Fruit fly (Drosophila melanogaster) whole organism, prepupa: ENCODE measurements around the gene Hmbs.
A peak's percentile ranks its signal among the peaks of the same experiment; 100 is the strongest.

Experiments used
- Blimp-1 ChIP-seq: fragments of 200-800 bp; sonication (Bioruptor generic); optimal IDR thresholded peaks from 3 replicates; lab custom pipeline; 2017; ENCODE audit warnings: missing biosample characterization, missing genetic modification characterization, mild to moderate bottlenecking, moderate library complexity, missing genetic modification reagents
- CG10631 ChIP-seq: fragments of 200-800 bp; sonication (Bioruptor generic); optimal IDR thresholded peaks from 2 replicates; lab custom pipeline; 2016; ENCODE audit warnings: missing biosample characterization, missing genetic modification characterization
- CG11294 ChIP-seq: fragments of 200-800 bp; sonication (Bioruptor generic); IDR thresholded peaks from 2 replicates; pipeline ENCODE4 v1.3.6; 2022; ENCODE audit warnings: missing biosample characterization, missing genetic modification characterization
- CG11762 ChIP-seq: fragments of 200-800 bp; sonication (Bioruptor generic); optimal IDR thresholded peaks from 3 replicates; lab custom pipeline; 2016; ENCODE audit warnings: missing biosample characterization, missing genetic modification characterization; ENCODE audit not compliant: insufficient read depth
- CG11902 ChIP-seq: fragments of 200-800 bp; sonication (Bioruptor generic); optimal IDR thresholded peaks from 3 replicates; lab custom pipeline; 2016; ENCODE audit warnings: missing biosample characterization, missing genetic modification characterization
- CG15336 ChIP-seq: fragments of 200-800 bp; sonication (Bioruptor generic); IDR thresholded peaks from 2 replicates; pipeline ENCODE4 v1.3.6; 2022; ENCODE audit warnings: missing biosample characterization, missing genetic modification characterization
- CG1621 ChIP-seq: fragments of 200-800 bp; sonication (Bioruptor generic); optimal IDR thresholded peaks from 3 replicates; lab custom pipeline; 2018; ENCODE audit warnings: missing biosample characterization, mild to moderate bottlenecking, missing genetic modification characterization
- CG16779 ChIP-seq: fragments of 200-800 bp; sonication (Bioruptor generic); optimal IDR thresholded peaks from 3 replicates; lab custom pipeline; 2017; ENCODE audit warnings: missing biosample characterization, mild to moderate bottlenecking, missing genetic modification characterization
- CG3032 ChIP-seq: fragments of 200-800 bp; optimal IDR thresholded peaks from 2 replicates; lab custom pipeline; 2019; ENCODE audit warnings: missing biosample characterization, mild to moderate bottlenecking, missing genetic modification characterization, moderate library complexity
- CG31627 ChIP-seq: fragments of 200-800 bp; sonication (Bioruptor generic); optimal IDR thresholded peaks from 3 replicates; lab custom pipeline; 2016; ENCODE audit warnings: missing biosample characterization, missing genetic modification characterization
- CG32006 ChIP-seq: fragments of 200-800 bp; sonication (Bioruptor generic); optimal IDR thresholded peaks from 3 replicates; lab custom pipeline; 2017; ENCODE audit warnings: missing biosample characterization, mild to moderate bottlenecking, missing genetic modification characterization
- CG3919 ChIP-seq: fragments of 200-800 bp; sonication (Bioruptor generic); optimal IDR thresholded peaks from 3 replicates; lab custom pipeline; 2016; ENCODE audit warnings: missing biosample characterization, missing genetic modification characterization
- CG6163 ChIP-seq: fragments of 200-800 bp; sonication (Bioruptor generic); IDR thresholded peaks from 3 replicates; pipeline ENCODE4 v1.3.6; 2022; ENCODE audit warnings: missing biosample characterization, missing genetic modification characterization
- CG6276 ChIP-seq: fragments of 200-800 bp; sonication (Bioruptor generic); optimal IDR thresholded peaks from 2 replicates; lab custom pipeline; 2017; ENCODE audit warnings: missing biosample characterization, mild to moderate bottlenecking, missing genetic modification characterization
- CG6792 ChIP-seq: fragments of 200-800 bp; sonication (Bioruptor generic); optimal IDR thresholded peaks from 3 replicates; lab custom pipeline; 2016; ENCODE audit warnings: missing biosample characterization, missing genetic modification characterization
- CG6808 ChIP-seq: fragments of 200-800 bp; sonication (Bioruptor generic); optimal IDR thresholded peaks from 3 replicates; lab custom pipeline; 2017; ENCODE audit warnings: missing biosample characterization, missing genetic modification characterization, mild to moderate bottlenecking, moderate library complexity, missing genetic modification reagents
- CG6854 ChIP-seq: fragments of 200-800 bp; sonication (Bioruptor generic); optimal IDR thresholded peaks from 2 replicates; lab custom pipeline; 2017; ENCODE audit warnings: missing biosample characterization, mild to moderate bottlenecking, missing genetic modification characterization
- CG7368 ChIP-seq: fragments of 200-800 bp; sonication (Bioruptor generic); optimal IDR thresholded peaks from 3 replicates; lab custom pipeline; 2016; ENCODE audit warnings: missing biosample characterization, missing genetic modification characterization
- CG8119 ChIP-seq: fragments of 200-800 bp; sonication (Bioruptor generic); IDR thresholded peaks from 3 replicates; pipeline ENCODE4 v1.3.6; 2022; ENCODE audit warnings: missing biosample characterization, missing genetic modification characterization
- CG8319 ChIP-seq: fragments of 200-800 bp; sonication (Bioruptor generic); optimal IDR thresholded peaks from 3 replicates; lab custom pipeline; 2016; ENCODE audit warnings: missing biosample characterization, missing genetic modification characterization
- CG8632 ChIP-seq: fragments of 200-800 bp; sonication (Bioruptor generic); optimal IDR thresholded peaks from 3 replicates; lab custom pipeline; 2016; ENCODE audit warnings: missing biosample characterization, missing genetic modification characterization
- CG9139 ChIP-seq: fragments of 200-800 bp; sonication (Bioruptor generic); optimal IDR thresholded peaks from 3 replicates; lab custom pipeline; 2017; ENCODE audit warnings: missing biosample characterization, mild to moderate bottlenecking, missing genetic modification characterization
- Eip75B ChIP-seq: fragments of 200-800 bp; sonication (Bioruptor generic); optimal IDR thresholded peaks from 3 replicates; lab custom pipeline; 2016; ENCODE audit warnings: missing biosample characterization, missing genetic modification characterization
- Eip78C ChIP-seq: fragments of 200-800 bp; sonication (Bioruptor generic); peaks from one replicate; lab custom pipeline; 2016; ENCODE audit warnings: missing biosample characterization, missing genetic modification characterization
- Eip93F ChIP-seq: fragments of 200-800 bp; sonication (Bioruptor generic); optimal IDR thresholded peaks from 2 replicates; lab custom pipeline; 2016; ENCODE audit warnings: missing biosample characterization, mild to moderate bottlenecking, missing genetic modification characterization
- Ets21C ChIP-seq: fragments of 200-800 bp; sonication (Bioruptor generic); optimal IDR thresholded peaks from 3 replicates; lab custom pipeline; 2016; ENCODE audit warnings: missing biosample characterization, missing genetic modification characterization
- Ets96B ChIP-seq: fragments of 200-800 bp; optimal IDR thresholded peaks from 2 replicates; lab custom pipeline; 2019; ENCODE audit warnings: missing biosample characterization, mild to moderate bottlenecking, missing genetic modification characterization, moderate library complexity
- Gug ChIP-seq: fragments of 200-800 bp; sonication (Bioruptor generic); IDR thresholded peaks from 2 replicates; pipeline ENCODE4 v1.3.6; 2022; ENCODE audit warnings: missing biosample characterization, missing genetic modification characterization
- Hr38 ChIP-seq: sonication (Bioruptor generic); optimal IDR thresholded peaks from 2 replicates; lab custom pipeline; 2016; ENCODE audit warnings: missing biosample characterization, missing genetic modification characterization
- Hr39 ChIP-seq: fragments of 200-800 bp; sonication (Bioruptor generic); optimal IDR thresholded peaks from 2 replicates; lab custom pipeline; 2016; ENCODE audit warnings: missing biosample characterization, missing genetic modification characterization
- Hr4 ChIP-seq: fragments of 200-800 bp; sonication (Bioruptor generic); optimal IDR thresholded peaks from 3 replicates; lab custom pipeline; 2016; ENCODE audit warnings: missing biosample characterization, missing genetic modification characterization
- Lpt ChIP-seq: fragments of 200-800 bp; sonication (Bioruptor generic); optimal IDR thresholded peaks from 3 replicates; lab custom pipeline; 2016; ENCODE audit warnings: missing biosample characterization, missing genetic modification characterization
- Smox ChIP-seq: fragments of 200-800 bp; sonication (Bioruptor generic); optimal IDR thresholded peaks from 3 replicates; lab custom pipeline; 2016; ENCODE audit warnings: missing biosample characterization, missing genetic modification characterization
- Sox14 ChIP-seq: fragments of 200-800 bp; sonication (Bioruptor generic); optimal IDR thresholded peaks from 3 replicates; lab custom pipeline; 2016; ENCODE audit warnings: missing biosample characterization, missing genetic modification characterization
- Sox15 ChIP-seq: fragments of 200-800 bp; sonication (Bioruptor generic); optimal IDR thresholded peaks from 3 replicates; lab custom pipeline; 2016; ENCODE audit warnings: missing biosample characterization, missing genetic modification characterization
- achi ChIP-seq: fragments of 200-800 bp; sonication (Bioruptor generic); optimal IDR thresholded peaks from 3 replicates; lab custom pipeline; 2016; ENCODE audit warnings: missing biosample characterization, missing genetic modification characterization
- dac ChIP-seq: fragments of 200-800 bp; sonication (Bioruptor generic); optimal IDR thresholded peaks from 2 replicates; lab custom pipeline; 2017; ENCODE audit warnings: missing biosample characterization, mild to moderate bottlenecking, missing genetic modification characterization
- dsx ChIP-seq: fragments of 200-800 bp; optimal IDR thresholded peaks from 3 replicates; lab custom pipeline; 2019; ENCODE audit warnings: missing biosample characterization, mild to moderate bottlenecking, missing genetic modification characterization, moderate library complexity; ENCODE audit not compliant: poor library complexity, severe bottlenecking
- eg ChIP-seq: fragments of 200-800 bp; sonication (Bioruptor generic); IDR thresholded peaks from 3 replicates; pipeline ENCODE4 v1.3.6; 2022; ENCODE audit warnings: missing biosample characterization, missing genetic modification characterization
- esn ChIP-seq: fragments of 200-800 bp; sonication (Bioruptor generic); optimal IDR thresholded peaks from 2 replicates; lab custom pipeline; 2016; ENCODE audit warnings: missing biosample characterization, mild to moderate bottlenecking, missing genetic modification characterization, moderate library complexity
- fd59A ChIP-seq: fragments of 200-800 bp; sonication (Bioruptor generic); optimal IDR thresholded peaks from 2 replicates; lab custom pipeline; 2017; ENCODE audit warnings: missing biosample characterization, mild to moderate bottlenecking, missing genetic modification characterization, missing genetic modification reagents
- fd85E ChIP-seq: fragments of 200-800 bp; sonication (Bioruptor generic); optimal IDR thresholded peaks from 3 replicates; lab custom pipeline; 2016; ENCODE audit warnings: missing biosample characterization, missing genetic modification characterization
- fkh ChIP-seq: fragments of 200-800 bp; sonication (Bioruptor generic); optimal IDR thresholded peaks from 3 replicates; lab custom pipeline; 2017; ENCODE audit warnings: missing biosample characterization, mild to moderate bottlenecking, missing genetic modification characterization, moderate library complexity
- lz ChIP-seq: fragments of 200-800 bp; sonication (Bioruptor generic); optimal IDR thresholded peaks from 3 replicates; lab custom pipeline; 2016; ENCODE audit warnings: missing biosample characterization, missing genetic modification characterization
- net ChIP-seq: fragments of 200-800 bp; sonication (Bioruptor generic); optimal IDR thresholded peaks from 3 replicates; lab custom pipeline; 2016; ENCODE audit warnings: missing biosample characterization, missing genetic modification characterization
- salr ChIP-seq, 2 experiments: fragments of 200-800 bp; sonication (Bioruptor generic); optimal IDR thresholded peaks; 3 replicates each; lab custom pipeline; 2016 to 2018; ENCODE audit warnings: missing biosample characterization in 2 of 2, missing genetic modification characterization in 2 of 2, mild to moderate bottlenecking in 1 of 2
- spab ChIP-seq: fragments of 200-800 bp; sonication (Bioruptor generic); optimal IDR thresholded peaks from 2 replicates; lab custom pipeline; 2017; ENCODE audit warnings: missing biosample characterization, mild to moderate bottlenecking, missing genetic modification characterization, missing genetic modification reagents
- ss ChIP-seq, 2 experiments: fragments of 200-800 bp; sonication (Bioruptor generic); optimal IDR thresholded peaks; 2 replicates in 1 of 2; 3 replicates in 1 of 2; lab custom pipeline; 2017 to 2018; ENCODE audit warnings: mild to moderate bottlenecking in 2 of 2, missing biosample characterization in 2 of 2, missing genetic modification characterization in 2 of 2, moderate library complexity in 1 of 2
- topi ChIP-seq: fragments of 200-800 bp; sonication (Bioruptor generic); optimal IDR thresholded peaks from 3 replicates; lab custom pipeline; 2016; ENCODE audit warnings: missing biosample characterization, missing genetic modification characterization
- vri ChIP-seq: fragments of 200-800 bp; sonication (Bioruptor generic); optimal IDR thresholded peaks from 3 replicates; lab custom pipeline; 2016; ENCODE audit warnings: missing biosample characterization, mild to moderate bottlenecking, missing genetic modification characterization

Gene Hmbs

dm6 chr3L:1334571-1335427, at the start of gene Hmbs, which contains the start of gene CG2211:
Gene Hmbs, plus strand, starts transcription at chr3L:1334889.
Gene CG2211, minus strand, starts transcription at chr3L:1335359.
- TF ChIP-seq topi (GFP tag; lab: Kevin White, UChicago), result peak; percentile 80
- TF ChIP-seq CG3032, result peak; percentile 83
- peak; percentile 72 for TF ChIP-seq lz (GFP tag; lab: Kevin White, UChicago)
- TF ChIP-seq eg, result peak; percentile 84
- no peak for TF ChIP-seq Hr4 (GFP tag; lab: Kevin White, UChicago)
- TF ChIP-seq Hr38, result peak; percentile 57
- no peak for TF ChIP-seq Smox (GFP tag; lab: Kevin White, UChicago)
- peak; percentile 69 for TF ChIP-seq CG6792
- peak; percentile 81 for TF ChIP-seq Ets96B (tag; lab: Kevin White, UChicago)
- peak; percentile 81 for TF ChIP-seq CG6163 (GFP tag; lab: Robert Waterston, UW)
- peak; percentile 22 for TF ChIP-seq fkh (GFP tag; lab: Kevin White, UChicago)
- TF ChIP-seq Ets21C (GFP tag; lab: Kevin White, UChicago), result peak; percentile 64
- peak; percentile 89 for TF ChIP-seq CG31627 (GFP tag; lab: Kevin White, UChicago)
- TF ChIP-seq CG3919 (GFP tag; lab: Kevin White, UChicago), result peak; percentile 83
- TF ChIP-seq esn (GFP tag; lab: Kevin White, UChicago), result peak; percentile 76
- peak; percentile 73 for TF ChIP-seq CG6854 (GFP tag; lab: Kevin White, UChicago)
- no peak for TF ChIP-seq CG6276 (GFP tag; lab: Kevin White, UChicago)
- peak; percentile 48 for TF ChIP-seq CG1621
- peak; percentile 37 for TF ChIP-seq fd59A (GFP tag; lab: Kevin White, UChicago)
- peak; percentile 34 for TF ChIP-seq dac
- peak in 1 of 2 experiments; percentile 38 for TF ChIP-seq salr (GFP tag; optimal IDR thresholded peaks at IDR 0.05; lab: Kevin White, UChicago)
- TF ChIP-seq Gug, result peak; percentile 64
- TF ChIP-seq CG11294 (GFP tag; lab: Robert Waterston, UW), result peak; percentile 58; the same call in 1 of the 2 replicates
- TF ChIP-seq CG9139 (GFP tag; lab: Kevin White, UChicago), result no peak
- TF ChIP-seq dsx (GFP tag; lab: Kevin White, UChicago), result peak; percentile 71
- peak; percentile 74 for TF ChIP-seq CG6808 (GFP tag; lab: Kevin White, UChicago)
- peak; percentile 20 for TF ChIP-seq vri (GFP tag; lab: Kevin White, UChicago)
- TF ChIP-seq ss (GFP tag; optimal IDR thresholded peaks at IDR 0.05; lab: Kevin White, UChicago), result no peak
- no peak for TF ChIP-seq CG8632 (GFP tag; lab: Kevin White, UChicago)
- TF ChIP-seq Sox15 (GFP tag; lab: Kevin White, UChicago), result peak; percentile 58
- TF ChIP-seq CG16779 (tag; lab: Kevin White, UChicago), result peak; percentile 15
- TF ChIP-seq Eip78C (GFP tag; lab: Kevin White, UChicago), result peak; percentile 92
- TF ChIP-seq CG10631 (GFP tag; lab: Kevin White, UChicago), result peak; percentile 76
- no peak for TF ChIP-seq CG11762 (GFP tag; lab: Kevin White, UChicago)
- no peak for TF ChIP-seq net (GFP tag; lab: Kevin White, UChicago)
- peak; percentile 16 for TF ChIP-seq fd85E (GFP tag; lab: Kevin White, UChicago)
- peak; percentile 58 for TF ChIP-seq Lpt (GFP tag; lab: Kevin White, UChicago)
- TF ChIP-seq CG8319 (GFP tag; lab: Kevin White, UChicago), result no peak
- TF ChIP-seq CG11902 (GFP tag; lab: Kevin White, UChicago), result peak; percentile 68
- no peak for TF ChIP-seq Eip93F (GFP tag; lab: Kevin White, UChicago)
- TF ChIP-seq Eip75B (GFP tag; lab: Kevin White, UChicago), result no peak
- TF ChIP-seq Blimp-1 (GFP tag; lab: Kevin White, UChicago), result peak; percentile 95
- no peak for TF ChIP-seq spab
- peak; percentile 59 for TF ChIP-seq CG7368 (GFP tag; lab: Kevin White, UChicago)
- no peak for TF ChIP-seq CG32006
- peak; percentile 58; the same call in 2 of the 3 replicates for TF ChIP-seq CG8119 (GFP tag; lab: Robert Waterston, UW)
- peak; percentile 65 for TF ChIP-seq CG15336 (GFP tag; lab: Robert Waterston, UW)
- TF ChIP-seq Sox14 (GFP tag; lab: Kevin White, UChicago), result peak; percentile 92
- peak; percentile 87 for TF ChIP-seq Hr39
- TF ChIP-seq achi, result peak; percentile 77
